Fruit fly (Drosophila melanogaster): ENCODE results near the gene Lasp.

The Lasp gene

dm6 chr3L:16750750-16751149 is 39.3 kb upstream of the Lasp start:
- TF ChIP-seq esn (GFP tag; optimal IDR thresholded peaks at IDR 0.05) = no peak
- no peak for TF ChIP-seq net (GFP tag; optimal IDR thresholded peaks at IDR 0.05)
- TF ChIP-seq Hr4 (GFP tag; optimal IDR thresholded peaks at IDR 0.05) = no peak
- TF ChIP-seq eg (GFP tag; IDR thresholded peaks at IDR 0.05) = no peak
- TF ChIP-seq Sox14 (GFP tag; optimal IDR thresholded peaks at IDR 0.05) = no peak
- TF ChIP-seq achi (GFP tag; optimal IDR thresholded peaks at IDR 0.05) = peak; percentile 10
- TF ChIP-seq CG32006 (GFP tag; optimal IDR thresholded peaks at IDR 0.05) = peak; percentile 25
- peak; percentile 3 for TF ChIP-seq Ets96B (tag; optimal IDR thresholded peaks at IDR 0.05)
- TF ChIP-seq salr (GFP tag; optimal IDR thresholded peaks at IDR 0.05) = peak in 1 of 2 experiments; percentile 12
- peak; percentile 65 for TF ChIP-seq CG15336 (GFP tag; IDR thresholded peaks at IDR 0.05)
- no peak for TF ChIP-seq CG11902 (GFP tag; optimal IDR thresholded peaks at IDR 0.05)
- TF ChIP-seq Eip78C (GFP tag) = peak; percentile 37
- no peak for TF ChIP-seq fkh (GFP tag; optimal IDR thresholded peaks at IDR 0.05)
- TF ChIP-seq CG8119 (GFP tag; IDR thresholded peaks at IDR 0.05) = peak; percentile 35; the same call in 2 of the 3 replicates
- TF ChIP-seq CG3032 (tag; optimal IDR thresholded peaks at IDR 0.05) = no peak

dm6 chr3L:16749726-16750125 is 38.2 kb upstream of the Lasp start:
- TF ChIP-seq ss (GFP tag; optimal IDR thresholded peaks at IDR 0.05) = peak; percentile 32 to 59
- TF ChIP-seq Gug (GFP tag; IDR thresholded peaks at IDR 0.05) = peak; percentile 49; the same call in 1 of the 2 replicates
- TF ChIP-seq CG8632 (GFP tag; optimal IDR thresholded peaks at IDR 0.05) = no peak
- no peak for TF ChIP-seq Blimp-1 (GFP tag; optimal IDR thresholded peaks at IDR 0.05)
- peak; percentile 69 for TF ChIP-seq CG32006 (GFP tag; optimal IDR thresholded peaks at IDR 0.05)
- TF ChIP-seq Eip78C (GFP tag) = peak; percentile 86
- TF ChIP-seq Eip93F (GFP tag; optimal IDR thresholded peaks at IDR 0.05) = no peak
- TF ChIP-seq OdsH (GFP tag; optimal IDR thresholded peaks at IDR 0.05) = peak; percentile 42
- TF ChIP-seq cyc (GFP tag; optimal IDR thresholded peaks at IDR 0.05) = no peak
- no peak for TF ChIP-seq fkh (GFP tag; optimal IDR thresholded peaks at IDR 0.05)
- peak; percentile 27 for TF ChIP-seq CG9139 (GFP tag; optimal IDR thresholded peaks at IDR 0.05)
- no peak for TF ChIP-seq CG6854 (GFP tag; optimal IDR thresholded peaks at IDR 0.05)
- TF ChIP-seq topi (GFP tag; optimal IDR thresholded peaks at IDR 0.05) = no peak
- no peak for TF ChIP-seq Ets21C (GFP tag; optimal IDR thresholded peaks at IDR 0.05)
- TF ChIP-seq CG16779 (tag; optimal IDR thresholded peaks at IDR 0.05) = peak; percentile 35
- no peak for TF ChIP-seq Sox14 (GFP tag; optimal IDR thresholded peaks at IDR 0.05)
- peak; percentile 45 for TF ChIP-seq CG10669 (GFP tag; optimal IDR thresholded peaks at IDR 0.05)
- no peak for TF ChIP-seq CG11294 (GFP tag; IDR thresholded peaks at IDR 0.05)
- peak; percentile 20 for TF ChIP-seq Eip75B (GFP tag; optimal IDR thresholded peaks at IDR 0.05)
- no peak for TF ChIP-seq fd85E (GFP tag; optimal IDR thresholded peaks at IDR 0.05)
- TF ChIP-seq CG6792 (GFP tag; optimal IDR thresholded peaks at IDR 0.05) = no peak
- TF ChIP-seq acj6 (GFP tag; optimal IDR thresholded peaks at IDR 0.05) = peak; percentile 29
- no peak for TF ChIP-seq CG31627 (GFP tag; optimal IDR thresholded peaks at IDR 0.05)
- peak; percentile 62; the same call in 1 of the 3 replicates for TF ChIP-seq eg (GFP tag; IDR thresholded peaks at IDR 0.05)
- TF ChIP-seq dsx (GFP tag; optimal IDR thresholded peaks at IDR 0.05; ENCODE audit: poor library complexity, severe bottlenecking) = peak; percentile 61
- TF ChIP-seq CG8119 (GFP tag; IDR thresholded peaks at IDR 0.05) = peak; percentile 55; the same call in 2 of the 3 replicates
- no peak for TF ChIP-seq Smox (GFP tag; optimal IDR thresholded peaks at IDR 0.05)
- TF ChIP-seq CG11762 (GFP tag; optimal IDR thresholded peaks at IDR 0.05; ENCODE audit: insufficient read depth) = peak; percentile 42
- peak; percentile 66 for TF ChIP-seq CG3919 (GFP tag; optimal IDR thresholded peaks at IDR 0.05)
- TF ChIP-seq CG34406 (GFP tag; optimal IDR thresholded peaks at IDR 0.05) = no peak
- no peak for TF ChIP-seq Met (GFP tag; optimal IDR thresholded peaks at IDR 0.05)
- TF ChIP-seq CG7368 (GFP tag; optimal IDR thresholded peaks at IDR 0.05) = no peak
- TF ChIP-seq Hr38 (GFP tag; optimal IDR thresholded peaks at IDR 0.05) = no peak
- TF ChIP-seq svp (GFP tag) = peak; percentile 30
- peak; percentile 51 for TF ChIP-seq net (GFP tag; optimal IDR thresholded peaks at IDR 0.05)
- no peak for TF ChIP-seq Sox102F (GFP tag; optimal IDR thresholded peaks at IDR 0.05)
- TF ChIP-seq CG1621 (tag; optimal IDR thresholded peaks at IDR 0.05) = no peak
- TF ChIP-seq CG8319 (GFP tag; optimal IDR thresholded peaks at IDR 0.05) = no peak
- peak; percentile 64 for TF ChIP-seq Lpt (GFP tag; optimal IDR thresholded peaks at IDR 0.05)
- TF ChIP-seq achi (GFP tag; optimal IDR thresholded peaks at IDR 0.05) = peak; percentile 48
- TF ChIP-seq CG4318 (GFP tag; optimal IDR thresholded peaks at IDR 0.05) = peak; percentile 19
- TF ChIP-seq spab (GFP tag; optimal IDR thresholded peaks at IDR 0.05) = peak; percentile 61
- TF ChIP-seq CG6163 (GFP tag; IDR thresholded peaks at IDR 0.05) = peak; percentile 66; the same call in 2 of the 3 replicates
